Worm (Caenorhabditis elegans): Measurements from ENCODE around the gene Y94H6A.10.

The Y94H6A.10 gene

DNA sequence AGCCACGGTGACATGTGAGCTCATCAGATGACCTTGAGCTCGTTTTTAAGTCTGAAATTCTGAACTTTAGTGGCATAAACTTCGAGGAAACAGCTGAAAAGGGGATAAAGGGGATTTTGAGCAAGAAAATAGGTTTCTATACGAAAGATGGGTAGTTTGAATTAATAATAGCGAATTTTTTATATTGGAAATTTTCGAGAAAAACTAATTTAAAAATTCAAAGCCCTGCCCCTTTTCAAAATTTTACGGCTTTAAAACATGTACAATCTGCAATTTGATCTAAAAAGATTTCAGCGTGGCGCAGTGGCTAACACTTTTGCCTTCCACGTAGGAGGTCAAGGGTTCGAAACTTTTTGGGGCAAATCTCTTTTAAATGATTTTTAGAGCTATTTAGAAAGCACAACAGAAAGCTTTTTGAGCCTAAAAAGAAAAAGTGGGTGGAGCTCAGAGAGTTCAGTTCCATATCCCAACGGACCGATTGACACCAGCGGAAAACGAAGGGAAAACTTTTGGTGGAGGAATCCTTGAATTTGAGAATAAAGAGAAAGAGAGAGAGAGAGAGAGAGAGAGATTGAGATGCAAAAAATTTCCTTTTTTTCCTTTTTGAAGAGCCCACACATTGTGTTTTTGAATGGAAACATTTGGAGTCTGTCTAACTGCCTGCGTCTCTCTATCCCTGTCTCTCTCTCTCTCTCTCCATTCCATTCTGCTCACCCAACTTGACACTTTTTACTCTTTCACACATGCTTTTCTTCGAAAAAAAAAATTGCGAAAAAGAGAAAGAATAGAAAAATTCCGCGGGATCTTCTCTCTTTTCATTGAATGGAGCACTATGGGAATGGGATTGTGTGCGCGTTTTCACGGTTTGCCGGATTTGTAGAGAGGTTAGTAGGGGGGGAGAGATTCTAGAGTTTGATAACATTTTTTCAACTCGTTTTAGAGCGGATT is 46.2 kb downstream of the Y94H6A.10 start, which contains the start of gene Y69A2AR.31 (continued):
- TF ChIP-seq sup-37 (GFP tag; optimal IDR thresholded peaks at IDR 0.05) (no peak), skn-1 (tag; optimal IDR thresholded peaks at IDR 0.05) (no peak), nhr-47 (tag; optimal IDR thresholded peaks at IDR 0.05) (peak; percentile 40), nhr-84 (tag; optimal IDR thresholded peaks at IDR 0.05) (no peak), nhr-19 (GFP tag; conservative IDR thresholded peaks at IDR 0.05) (no peak), snu-23 (GFP tag; optimal IDR thresholded peaks at IDR 0.05) (no peak), lin-14 (GFP tag; optimal IDR thresholded peaks at IDR 0.05) (peak; percentile 83), nhr-77 (tag; optimal IDR thresholded peaks at IDR 0.05) (no peak), efl-3 (GFP tag; optimal IDR thresholded peaks at IDR 0.05) (no peak), blmp-1 (tag; optimal IDR thresholded peaks at IDR 0.05) (no peak), vab-15 (tag; optimal IDR thresholded peaks at IDR 0.05) (no peak), pag-3 (tag; optimal IDR thresholded peaks at IDR 0.05; ENCODE audit: borderline replicate concordance, insufficient read depth) (no peak), nhr-11 (tag; optimal IDR thresholded peaks at IDR 0.05) (no peak)

Measured in whole organism, L1 larva.